Worm (Caenorhabditis elegans) whole organism, late embryonic: Measurements from ENCODE around the gene Y73B6BL.270.

Experiments used
- ceh-19 ChIP-seq: fragments of 200-800 bp; sonication (Bioruptor generic); optimal IDR thresholded peaks from 2 replicates; lab custom pipeline; 2018; ENCODE audit warnings: mild to moderate bottlenecking, missing genetic modification characterization, missing compliant biosample characterization
- ceh-2 ChIP-seq: sonication (generic microtip); optimal IDR thresholded peaks from 2 replicates; lab custom pipeline; 2016; ENCODE audit warnings: missing genotype, missing genetic modification characterization, missing compliant biosample characterization
- ceh-48 ChIP-seq: sonication (generic microtip); optimal IDR thresholded peaks from 2 replicates; lab custom pipeline; 2016; ENCODE audit warnings: missing genetic modification characterization, inconsistent platforms, missing compliant biosample characterization
- ceh-9 ChIP-seq: sonication (generic microtip); optimal IDR thresholded peaks from 2 replicates; lab custom pipeline; 2016; ENCODE audit warnings: mild to moderate bottlenecking, missing genetic modification characterization, inconsistent platforms, missing compliant biosample characterization
- che-1 ChIP-seq: sonication (generic microtip); optimal IDR thresholded peaks from 2 replicates; lab custom pipeline; 2016; ENCODE audit warnings: mild to moderate bottlenecking, missing genetic modification characterization, missing compliant biosample characterization
- hlh-15 ChIP-seq: sonication (generic microtip); optimal IDR thresholded peaks from 2 replicates; lab custom pipeline; 2016; ENCODE audit warnings: missing genetic modification characterization, missing compliant biosample characterization
- lin-11 ChIP-seq: fragments of 200-800 bp; sonication (Bioruptor generic); optimal IDR thresholded peaks from 2 replicates; lab custom pipeline; 2018; ENCODE audit warnings: mild to moderate bottlenecking, missing genetic modification characterization, missing compliant biosample characterization
- nhr-11 ChIP-seq: fragments of 150-350 bp; optimal IDR thresholded peaks from 2 replicates; lab custom pipeline; 2014; ENCODE audit warnings: missing biosample characterization, missing genetic modification characterization
- pha-4 ChIP-seq: fragments of 150-350 bp; optimal IDR thresholded peaks from 2 replicates; lab custom pipeline; 2018; ENCODE audit warnings: missing biosample characterization, missing genetic modification reagents, missing genetic modification characterization
- pqm-1 ChIP-seq: sonication (generic microtip); optimal IDR thresholded peaks from 2 replicates; lab custom pipeline; 2016; ENCODE audit warnings: missing genetic modification characterization, missing compliant biosample characterization
- sox-4 ChIP-seq: sonication (generic microtip); optimal IDR thresholded peaks from 2 replicates; lab custom pipeline; 2017; ENCODE audit warnings: mild to moderate bottlenecking, missing genetic modification characterization, inconsistent platforms, missing compliant biosample characterization
- tbx-2 ChIP-seq: sonication (generic microtip); optimal IDR thresholded peaks from 2 replicates; lab custom pipeline; 2016; ENCODE audit warnings: missing genetic modification characterization, missing compliant biosample characterization

ce11 chrIV:6327363-6328015 is 37.7 kb upstream of the Y73B6BL.270 start:
- TF ChIP-seq pqm-1 (no peak), nhr-11 (tag; lab: Kevin White, UChicago) (no peak), ceh-9 (tag; lab: Kevin White, UChicago) (no peak), lin-11 (tag; lab: Kevin White, UChicago) (no peak), pha-4 (tag; lab: Kevin White, UChicago) (no peak), ceh-2 (no peak), ceh-48 (tag; lab: Kevin White, UChicago) (peak; percentile 51), sox-4 (tag; lab: Kevin White, UChicago) (no peak), hlh-15 (tag; lab: Kevin White, UChicago) (no peak), che-1 (tag; lab: Kevin White, UChicago) (no peak), tbx-2 (tag; lab: Kevin White, UChicago) (no peak), ceh-19 (no peak)
